Worm (Caenorhabditis elegans): ENCODE results near the gene plc-4.

The plc-4 gene

DNA sequence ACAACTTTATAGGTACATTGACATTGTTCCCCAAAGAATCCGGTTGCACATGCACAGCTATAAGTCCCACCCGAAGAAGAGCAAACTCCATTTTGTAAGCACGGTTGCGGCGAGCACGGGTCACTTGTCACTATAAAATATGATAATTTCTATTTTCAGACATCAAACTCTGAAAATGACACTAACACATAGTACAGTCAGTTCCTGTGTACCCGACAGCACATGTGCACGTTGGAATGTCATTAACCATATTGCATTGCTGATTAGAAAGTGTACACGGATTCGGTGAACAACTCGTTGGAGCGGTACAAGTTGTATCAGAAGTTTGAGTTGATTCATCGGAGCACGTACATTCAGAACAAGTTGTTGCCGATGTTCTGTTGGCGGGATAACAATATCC is 15.3 kb downstream of the plc-4 start:
- no peak for TF ChIP-seq hmg-4 (GFP tag; optimal IDR thresholded peaks at IDR 0.05)
- no peak for TF ChIP-seq pes-1 (GFP tag; IDR thresholded peaks at IDR 0.05)
- TF ChIP-seq tra-4 (tag; optimal IDR thresholded peaks at IDR 0.05) = no peak
- no peak for TF ChIP-seq ets-7 (tag; optimal IDR thresholded peaks at IDR 0.05)
- TF ChIP-seq hmbx-1 (tag; optimal IDR thresholded peaks at IDR 0.05) = no peak
- TF ChIP-seq F13C5.2 (tag; optimal IDR thresholded peaks at IDR 0.05) = no peak

DNA sequence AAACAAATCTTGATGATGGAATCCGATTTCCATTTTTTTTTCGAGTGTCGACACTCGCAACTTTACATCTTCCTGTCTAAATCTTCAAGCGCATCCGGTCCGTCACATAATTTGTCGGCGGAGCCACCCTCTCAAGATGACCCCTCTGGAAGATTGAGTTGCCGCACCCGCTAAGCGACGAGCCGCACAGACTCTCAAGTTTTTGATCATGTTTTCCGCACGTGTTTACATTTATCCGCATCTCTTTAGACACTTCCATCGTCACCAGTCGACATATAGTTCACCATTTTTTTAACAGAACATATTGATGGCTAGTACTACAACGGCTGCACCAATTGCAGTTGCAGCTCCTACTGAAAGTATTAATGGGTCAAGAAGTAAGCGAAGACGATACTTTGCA is 21.0 kb downstream of the plc-4 start, which contains the start of gene F55G1.1:
Gene F55G1.1 (plus strand): TSS at position 301 of the 400 bp plus-strand sequence.
- TF ChIP-seq tbx-37 (GFP tag; conservative IDR thresholded peaks at IDR 0.05) (no peak), sea-1 (GFP tag; conservative IDR thresholded peaks at IDR 0.05) (no peak), aly-1 (tag; optimal IDR thresholded peaks at IDR 0.05) (no peak), hmg-4 (GFP tag; optimal IDR thresholded peaks at IDR 0.05) (no peak), tbx-11 (GFP tag; IDR thresholded peaks at IDR 0.05) (no peak), scrt-1 (GFP tag; IDR thresholded peaks at IDR 0.05) (no peak), ceh-13 (GFP tag; optimal IDR thresholded peaks at IDR 0.05) (no peak), tra-4 (tag; optimal IDR thresholded peaks at IDR 0.05) (no peak), hmbx-1 (tag; optimal IDR thresholded peaks at IDR 0.05) (no peak), ama-1 (optimal IDR thresholded peaks at IDR 0.05) (no peak), hnd-1 (tag; optimal IDR thresholded peaks at IDR 0.05) (no peak), ceh-36 (tag; optimal IDR thresholded peaks at IDR 0.05) (no peak), ets-7 (tag; optimal IDR thresholded peaks at IDR 0.05) (no peak), F13C5.2 (tag; optimal IDR thresholded peaks at IDR 0.05) (no peak), flt-1 (GFP tag; IDR thresholded peaks at IDR 0.05) (no peak), B0310.2 (tag; optimal IDR thresholded peaks at IDR 0.05) (no peak), pes-1 (GFP tag; IDR thresholded peaks at IDR 0.05) (no peak)

DNA sequence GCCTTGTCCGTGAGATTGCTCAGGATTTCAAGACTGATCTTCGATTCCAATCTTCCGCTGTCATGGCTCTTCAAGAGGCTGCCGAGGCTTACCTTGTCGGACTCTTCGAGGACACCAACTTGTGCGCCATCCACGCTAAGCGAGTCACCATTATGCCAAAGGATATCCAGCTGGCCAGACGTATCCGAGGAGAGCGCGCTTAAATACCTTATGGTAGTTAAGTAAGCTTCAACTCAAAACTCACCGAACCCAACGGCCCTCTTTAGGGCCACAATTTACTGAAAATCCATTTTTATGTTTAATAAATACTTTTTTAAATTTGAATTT is 24.0 kb downstream of the plc-4 start:
- TF ChIP-seq pes-1 (GFP tag; IDR thresholded peaks at IDR 0.05) = peak; percentile 56; the same call in 1 of the 2 replicates
- peak; percentile 23; the same call in 1 of the 2 replicates for TF ChIP-seq tbx-11 (GFP tag; IDR thresholded peaks at IDR 0.05)
- peak; percentile 93 for TF ChIP-seq ama-1 (optimal IDR thresholded peaks at IDR 0.05)
- TF ChIP-seq ceh-13 (GFP tag; optimal IDR thresholded peaks at IDR 0.05) = no peak
- TF ChIP-seq hnd-1 (tag; optimal IDR thresholded peaks at IDR 0.05) = no peak
- TF ChIP-seq F13C5.2 (tag; optimal IDR thresholded peaks at IDR 0.05) = no peak
- TF ChIP-seq sea-1 (GFP tag; conservative IDR thresholded peaks at IDR 0.05) = no peak
- TF ChIP-seq aly-1 (tag; optimal IDR thresholded peaks at IDR 0.05) = peak; percentile 99
- TF ChIP-seq flt-1 (GFP tag; IDR thresholded peaks at IDR 0.05) = no peak; the same call in 1 of the 2 replicates
- no peak for TF ChIP-seq tra-4 (tag; optimal IDR thresholded peaks at IDR 0.05)
- TF ChIP-seq ets-7 (tag; optimal IDR thresholded peaks at IDR 0.05) = no peak
- TF ChIP-seq hmg-4 (GFP tag; optimal IDR thresholded peaks at IDR 0.05) = no peak
- TF ChIP-seq tbx-37 (GFP tag; conservative IDR thresholded peaks at IDR 0.05) = no peak

DNA sequence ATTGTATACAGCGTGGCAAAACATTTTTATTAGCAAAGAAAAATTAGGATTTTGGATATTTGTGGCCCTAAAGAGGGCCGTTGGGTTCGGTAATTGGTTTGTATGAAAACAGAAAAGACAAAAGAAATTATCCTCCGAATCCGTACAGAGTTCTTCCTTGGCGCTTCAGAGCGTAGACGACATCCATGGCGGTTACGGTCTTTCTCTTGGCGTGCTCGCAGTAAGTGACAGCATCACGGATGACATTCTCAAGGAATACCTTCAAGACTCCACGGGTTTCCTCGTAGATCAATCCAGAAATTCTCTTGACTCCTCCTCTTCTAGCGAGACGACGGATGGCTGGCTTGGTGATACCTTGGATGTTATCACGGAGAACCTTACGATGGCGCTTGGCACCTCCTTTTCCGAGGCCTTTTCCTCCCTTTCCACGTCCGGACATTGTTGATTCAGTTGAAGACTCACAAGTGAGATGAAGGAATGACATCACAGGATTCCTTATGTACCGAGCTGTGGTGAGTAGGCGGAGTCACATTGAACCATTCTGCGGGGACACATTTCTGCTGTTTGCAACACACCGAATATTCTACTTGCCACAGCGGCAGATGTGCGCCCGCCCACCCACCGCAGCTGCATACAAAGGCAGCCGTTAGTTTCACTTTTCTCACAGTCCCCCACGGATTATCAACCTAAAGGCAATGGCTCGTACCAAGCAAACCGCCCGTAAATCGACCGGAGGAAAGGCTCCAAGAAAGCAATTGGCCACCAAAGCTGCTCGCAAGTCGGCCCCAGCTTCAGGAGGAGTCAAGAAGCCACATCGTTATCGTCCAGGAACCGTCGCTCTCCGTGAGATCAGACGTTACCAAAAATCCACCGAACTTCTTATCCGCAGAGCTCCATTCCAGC is 24.7 kb downstream of the plc-4 start, which contains the start of the genes his-60 and his-59:
Gene his-60 (minus strand): TSS at position 439 of the 903 bp plus-strand sequence.
Gene his-59 (plus strand): TSS at position 696 of the 903 bp plus-strand sequence.
- TF ChIP-seq F13C5.2 (tag; optimal IDR thresholded peaks at IDR 0.05) (peak; percentile 47), aly-1 (tag; optimal IDR thresholded peaks at IDR 0.05) (peak; percentile 98), sea-1 (GFP tag; conservative IDR thresholded peaks at IDR 0.05) (peak; percentile 79), scrt-1 (GFP tag; IDR thresholded peaks at IDR 0.05) (0 out of 2 replicates have a peak, but pooled peaks have one; percentile 45), ceh-13 (GFP tag; optimal IDR thresholded peaks at IDR 0.05) (peak; percentile 45), ets-7 (tag; optimal IDR thresholded peaks at IDR 0.05) (no peak), tra-4 (tag; optimal IDR thresholded peaks at IDR 0.05) (peak; percentile 76), hnd-1 (tag; optimal IDR thresholded peaks at IDR 0.05) (no peak), ama-1 (optimal IDR thresholded peaks at IDR 0.05) (peak; percentile 98), B0310.2 (tag; optimal IDR thresholded peaks at IDR 0.05) (peak; percentile 67), tbx-11 (GFP tag; IDR thresholded peaks at IDR 0.05) (no peak; the same call in 1 of the 2 replicates), hmg-4 (GFP tag; optimal IDR thresholded peaks at IDR 0.05) (peak; percentile 56), flt-1 (GFP tag; IDR thresholded peaks at IDR 0.05) (peak; percentile 58), tbx-37 (GFP tag; conservative IDR thresholded peaks at IDR 0.05) (no peak), ceh-36 (tag; optimal IDR thresholded peaks at IDR 0.05) (peak; percentile 77), pes-1 (GFP tag; IDR thresholded peaks at IDR 0.05) (peak; percentile 84), hmbx-1 (tag; optimal IDR thresholded peaks at IDR 0.05) (peak; percentile 70)

ce11 chrIV:7486201-7486947 is 26.1 kb downstream of the plc-4 start, which contains the start of the genes his-61 and his-62:
Gene his-61, minus strand, starts transcription at chrIV:7486217.
Gene his-62, plus strand, starts transcription at chrIV:7486545.
- TF ChIP-seq sea-1 (GFP tag; conservative IDR thresholded peaks at IDR 0.05) = no peak
- TF ChIP-seq ama-1 (optimal IDR thresholded peaks at IDR 0.05) = peak; percentile 95
- TF ChIP-seq tra-4 (tag; optimal IDR thresholded peaks at IDR 0.05) = peak; percentile 20
- TF ChIP-seq aly-1 (tag; optimal IDR thresholded peaks at IDR 0.05) = peak; percentile 79
- no peak for TF ChIP-seq ets-7 (tag; optimal IDR thresholded peaks at IDR 0.05)
- 0 out of 2 replicates have a peak, but pooled peaks have one; percentile 4 for TF ChIP-seq pes-1 (GFP tag; IDR thresholded peaks at IDR 0.05)
- TF ChIP-seq B0310.2 (tag; optimal IDR thresholded peaks at IDR 0.05) = peak; percentile 46
- TF ChIP-seq hmbx-1 (tag; optimal IDR thresholded peaks at IDR 0.05) = no peak
- no peak for TF ChIP-seq tbx-11 (GFP tag; IDR thresholded peaks at IDR 0.05)
- no peak for TF ChIP-seq hnd-1 (tag; optimal IDR thresholded peaks at IDR 0.05)
- TF ChIP-seq flt-1 (GFP tag; IDR thresholded peaks at IDR 0.05) = no peak
- peak; percentile 31 for TF ChIP-seq ceh-36 (tag; optimal IDR thresholded peaks at IDR 0.05)
- TF ChIP-seq hmg-4 (GFP tag; optimal IDR thresholded peaks at IDR 0.05) = peak; percentile 36
- TF ChIP-seq ceh-13 (GFP tag; optimal IDR thresholded peaks at IDR 0.05) = no peak
- TF ChIP-seq F13C5.2 (tag; optimal IDR thresholded peaks at IDR 0.05) = peak; percentile 52
- no peak for TF ChIP-seq scrt-1 (GFP tag; IDR thresholded peaks at IDR 0.05)
- no peak for TF ChIP-seq tbx-37 (GFP tag; conservative IDR thresholded peaks at IDR 0.05)

Measured in whole organism, early embryonic.